Worm (Caenorhabditis elegans) whole organism, mixed stage, embryonic: ENCODE measurements around the gene sri-57.
"Not testable (repeated sequence)": the region's sequence is repeated elsewhere in the genome, so short reads cannot be mapped to it uniquely, and the experiment has no call there.

Experiments used
- bed-3 ChIP-seq: fragments of 200-800 bp; sonication (Bioruptor generic); optimal IDR thresholded peaks from 3 replicates; lab custom pipeline; 2018; ENCODE audit warnings: mild to moderate bottlenecking, missing genetic modification characterization, moderate library complexity, missing compliant biosample characterization
- blmp-1 ChIP-seq: fragments of 150-350 bp; optimal IDR thresholded peaks from 2 replicates; lab custom pipeline; 2014; ENCODE audit warnings: missing biosample characterization, missing genetic modification characterization
- ceh-39 ChIP-seq: fragments of 150-350 bp; optimal IDR thresholded peaks from 2 replicates; lab custom pipeline; 2014; ENCODE audit warnings: missing biosample characterization, missing genetic modification characterization
- ceh-43 ChIP-seq: fragments of 200-800 bp; sonication (Bioruptor generic); optimal IDR thresholded peaks from 2 replicates; lab custom pipeline; 2018; ENCODE audit warnings: mild to moderate bottlenecking, missing genetic modification characterization, moderate library complexity, missing compliant biosample characterization
- ceh-83 ChIP-seq: fragments of 200-800 bp; sonication (Bioruptor generic); optimal IDR thresholded peaks from 2 replicates; lab custom pipeline; 2018; ENCODE audit warnings: mild to moderate bottlenecking, missing genetic modification characterization, missing compliant biosample characterization
- ces-1 ChIP-seq: fragments of 150-350 bp; optimal IDR thresholded peaks from 2 replicates; lab custom pipeline; 2014; ENCODE audit warnings: missing biosample characterization, missing genetic modification reagents, missing genetic modification characterization
- cnd-1 ChIP-seq: fragments of 200-800 bp; sonication (Bioruptor generic); optimal IDR thresholded peaks from 2 replicates; lab custom pipeline; 2018; ENCODE audit warnings: mild to moderate bottlenecking, missing genetic modification characterization, missing compliant biosample characterization
- drap-1 ChIP-seq: fragments of 200-800 bp; sonication (Bioruptor generic); optimal IDR thresholded peaks from 3 replicates; lab custom pipeline; 2018; ENCODE audit warnings: mild to moderate bottlenecking, missing genetic modification characterization, missing compliant biosample characterization
- elt-1 ChIP-seq: sonication (generic microtip); optimal IDR thresholded peaks from 2 replicates; lab custom pipeline; 2017; ENCODE audit warnings: missing genetic modification characterization, mild to moderate bottlenecking, missing compliant biosample characterization, antibody characterized with exemption, moderate library complexity, borderline replicate concordance; ENCODE audit not compliant: insufficient read depth
- elt-3 ChIP-seq: fragments of 150-350 bp; optimal IDR thresholded peaks from 2 replicates; lab custom pipeline; 2014; ENCODE audit warnings: missing biosample characterization, missing genetic modification characterization
- flh-1 ChIP-seq: fragments of 200-800 bp; sonication (Bioruptor generic); optimal IDR thresholded peaks from 2 replicates; lab custom pipeline; 2018; ENCODE audit warnings: mild to moderate bottlenecking, missing genetic modification characterization, moderate library complexity, missing compliant biosample characterization
- ham-2 ChIP-seq: fragments of 200-800 bp; sonication (Bioruptor generic); optimal IDR thresholded peaks from 2 replicates; lab custom pipeline; 2018; ENCODE audit warnings: mild to moderate bottlenecking, missing genetic modification characterization, missing compliant biosample characterization
- hlh-1 ChIP-seq: fragments of 150-350 bp; optimal IDR thresholded peaks from 2 replicates; lab custom pipeline; 2014; ENCODE audit warnings: missing biosample characterization, missing genetic modification reagents, missing genetic modification characterization
- lin-13 ChIP-seq: fragments of 150-350 bp; optimal IDR thresholded peaks from 2 replicates; lab custom pipeline; 2014; ENCODE audit warnings: missing biosample characterization, missing genetic modification characterization
- lin-32 ChIP-seq: fragments of 200-800 bp; sonication (Bioruptor generic); optimal IDR thresholded peaks from 2 replicates; lab custom pipeline; 2018; ENCODE audit warnings: mild to moderate bottlenecking, missing genetic modification characterization, missing compliant biosample characterization
- mep-1 ChIP-seq: fragments of 150-350 bp; optimal IDR thresholded peaks from 2 replicates; lab custom pipeline; 2017; ENCODE audit warnings: missing biosample characterization, missing genetic modification reagents, missing genetic modification characterization, inconsistent platforms
- mls-2 ChIP-seq: sonication (generic microtip); optimal IDR thresholded peaks from 2 replicates; lab custom pipeline; 2016; ENCODE audit warnings: mild to moderate bottlenecking, missing genetic modification characterization, moderate library complexity, missing compliant biosample characterization
- nhr-12 ChIP-seq: fragments of 150-350 bp; optimal IDR thresholded peaks from 2 replicates; lab custom pipeline; 2014; ENCODE audit warnings: missing biosample characterization, missing genetic modification characterization
- nhr-2 ChIP-seq: fragments of 150-350 bp; optimal IDR thresholded peaks from 2 replicates; lab custom pipeline; 2014; ENCODE audit warnings: missing biosample characterization, missing genetic modification characterization
- nhr-237 ChIP-seq: fragments of 150-350 bp; optimal IDR thresholded peaks from 2 replicates; lab custom pipeline; 2014; ENCODE audit warnings: missing biosample characterization, missing genetic modification characterization
- nhr-28 ChIP-seq: fragments of 150-350 bp; optimal IDR thresholded peaks from 2 replicates; lab custom pipeline; 2014; ENCODE audit warnings: missing biosample characterization, missing genetic modification characterization
- nhr-76 ChIP-seq: sonication (generic microtip); optimal IDR thresholded peaks from 2 replicates; lab custom pipeline; 2017; ENCODE audit warnings: missing biosample characterization, missing genetic modification characterization
- pha-4 ChIP-seq: fragments of 150-350 bp; optimal IDR thresholded peaks from 2 replicates; lab custom pipeline; 2018; ENCODE audit warnings: missing biosample characterization, missing genetic modification reagents, missing genetic modification characterization
- sem-2 ChIP-seq: fragments of 200-800 bp; sonication (Bioruptor generic); optimal IDR thresholded peaks from 2 replicates; lab custom pipeline; 2018; ENCODE audit warnings: mild to moderate bottlenecking, missing genetic modification characterization, missing compliant biosample characterization
- snpc-4 ChIP-seq: fragments of 150-350 bp; optimal IDR thresholded peaks from 2 replicates; lab custom pipeline; 2014; ENCODE audit warnings: missing biosample characterization, missing genetic modification characterization
- sptf-1 ChIP-seq: sonication (generic microtip); optimal IDR thresholded peaks from 2 replicates; lab custom pipeline; 2017; ENCODE audit warnings: mild to moderate bottlenecking, missing genetic modification characterization, moderate library complexity, missing compliant biosample characterization
- tbx-8 ChIP-seq: fragments of 200-800 bp; sonication (Bioruptor generic); optimal IDR thresholded peaks from 2 replicates; lab custom pipeline; 2018; ENCODE audit warnings: mild to moderate bottlenecking, missing genetic modification characterization, moderate library complexity, missing compliant biosample characterization
- unc-120 ChIP-seq: sonication (generic microtip); optimal IDR thresholded peaks from 2 replicates; lab custom pipeline; 2017; ENCODE audit warnings: missing genetic modification characterization, missing compliant biosample characterization; ENCODE audit not compliant: poor library complexity, severe bottlenecking
- unc-39 ChIP-seq: fragments of 150-350 bp; optimal IDR thresholded peaks from 2 replicates; lab custom pipeline; 2014; ENCODE audit warnings: missing biosample characterization, missing genetic modification characterization
- unc-62 ChIP-seq: fragments of 150-350 bp; optimal IDR thresholded peaks from 2 replicates; lab custom pipeline; 2014; ENCODE audit warnings: missing biosample characterization, missing genetic modification reagents, missing genetic modification characterization
- zip-8 ChIP-seq: fragments of 150-350 bp; optimal IDR thresholded peaks from 2 replicates; lab custom pipeline; 2014; ENCODE audit warnings: missing biosample characterization, missing genetic modification characterization
- ztf-11 ChIP-seq: fragments of 150-350 bp; optimal IDR thresholded peaks from 2 replicates; lab custom pipeline; 2014; ENCODE audit warnings: missing biosample characterization, missing genetic modification characterization

The sri-57 gene

DNA sequence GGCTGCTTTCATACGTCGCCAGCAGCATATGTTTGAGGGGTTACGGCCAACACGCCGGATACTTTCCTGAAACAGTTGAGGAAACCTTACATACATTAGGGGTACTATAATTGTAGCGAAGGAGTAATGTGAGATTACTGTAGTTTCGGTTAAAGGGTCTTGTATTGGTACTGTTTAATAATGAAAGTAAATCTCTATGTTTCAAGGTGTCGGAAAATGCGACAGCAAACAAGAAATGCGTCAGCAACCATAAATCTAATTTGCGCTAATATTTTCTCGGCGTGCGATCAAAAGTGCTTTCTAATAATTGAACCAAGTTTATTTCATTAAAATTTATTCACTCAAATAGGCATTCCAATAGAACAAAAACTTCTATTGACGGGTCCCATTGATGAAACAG is at the start of gene sri-57:
TSS of gene sri-57 (minus strand) at position 101 of the 400 bp plus-strand sequence.
- TF ChIP-seq nhr-2; cnd-1 (tag; lab: Kevin White, UChicago); bed-3 (GFP tag; lab: Kevin White, UChicago): not testable (repeated sequence)

DNA sequence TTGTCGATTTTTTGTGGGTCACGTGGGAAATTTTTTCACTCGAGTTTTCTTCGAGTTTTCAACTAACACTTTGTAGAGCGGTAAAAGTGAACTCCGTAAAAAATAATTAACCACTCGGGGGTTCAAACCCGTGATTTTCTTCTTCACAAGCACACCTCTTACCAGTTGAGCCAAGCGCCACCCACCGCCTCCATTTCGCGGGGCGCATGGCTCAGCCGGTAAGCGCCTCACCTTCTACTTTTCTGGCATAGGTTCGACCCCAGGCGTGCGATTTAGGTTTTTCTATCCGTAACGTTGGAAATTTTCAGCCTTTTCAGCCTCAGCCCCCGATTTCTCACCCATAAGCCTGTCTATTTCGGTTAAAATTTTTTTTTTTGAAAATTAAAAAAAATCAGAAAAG is 49.8 kb upstream of the sri-57 start:
- TF ChIP-seq sptf-1 (tag; lab: Kevin White, UChicago) = no peak
- no peak for TF ChIP-seq pha-4 (tag; lab: Kevin White, UChicago)
- no peak for TF ChIP-seq bed-3 (GFP tag; lab: Kevin White, UChicago)
- no peak for TF ChIP-seq ztf-11 (tag; lab: Kevin White, UChicago)
- TF ChIP-seq lin-13 (tag; lab: Kevin White, UChicago) = no peak
- TF ChIP-seq cnd-1 (tag; lab: Kevin White, UChicago) = no peak
- TF ChIP-seq ceh-83 (GFP tag; lab: Kevin White, UChicago) = no peak
- TF ChIP-seq nhr-237 (tag; lab: Kevin White, UChicago) = no peak
- no peak for TF ChIP-seq unc-120 (tag; lab: Kevin White, UChicago)
- no peak for TF ChIP-seq snpc-4 (tag; lab: Kevin White, UChicago)
- TF ChIP-seq nhr-12 (tag; lab: Kevin White, UChicago) = no peak
- TF ChIP-seq, all 35 proteins: peak for 0

DNA sequence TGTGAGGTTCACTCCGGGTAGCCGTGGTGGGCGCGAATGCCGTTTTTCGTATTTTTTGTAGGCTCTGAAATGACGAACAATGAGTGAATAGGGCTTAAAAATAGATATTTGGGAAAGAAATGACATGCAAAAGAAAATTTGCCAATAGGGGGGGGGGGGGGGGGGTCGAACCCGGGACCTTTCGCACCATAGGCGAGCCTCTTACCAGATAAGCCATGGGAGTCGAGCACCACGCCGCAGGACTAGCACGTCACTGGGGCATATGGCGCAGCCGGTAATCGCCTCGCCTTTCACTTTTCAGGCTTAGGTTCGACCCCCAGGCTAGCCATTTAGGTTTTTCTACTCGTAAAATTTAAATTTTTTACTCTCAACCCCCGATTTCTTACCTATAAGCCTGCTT is 47.0 kb upstream of the sri-57 start:
- TF ChIP-seq hlh-1 = no peak
- no peak for TF ChIP-seq elt-3
- TF ChIP-seq elt-1 (tag; lab: Kevin White, UChicago) = no peak
- TF ChIP-seq nhr-76 = no peak
- TF ChIP-seq zip-8 (tag; lab: Kevin White, UChicago) = no peak
- TF ChIP-seq sem-2 (GFP tag; lab: Kevin White, UChicago) = no peak
- no peak for TF ChIP-seq ceh-43 (GFP tag; lab: Kevin White, UChicago)
- TF ChIP-seq bed-3 (GFP tag; lab: Kevin White, UChicago) = no peak
- no peak for TF ChIP-seq nhr-12 (tag; lab: Kevin White, UChicago)
- no peak for TF ChIP-seq ces-1 (GFP tag; lab: Kevin White, UChicago)
- TF ChIP-seq ceh-39 (tag; lab: Kevin White, UChicago) = no peak
- TF ChIP-seq nhr-28 = no peak
- TF ChIP-seq unc-62 = no peak
- no peak for TF ChIP-seq mls-2

DNA sequence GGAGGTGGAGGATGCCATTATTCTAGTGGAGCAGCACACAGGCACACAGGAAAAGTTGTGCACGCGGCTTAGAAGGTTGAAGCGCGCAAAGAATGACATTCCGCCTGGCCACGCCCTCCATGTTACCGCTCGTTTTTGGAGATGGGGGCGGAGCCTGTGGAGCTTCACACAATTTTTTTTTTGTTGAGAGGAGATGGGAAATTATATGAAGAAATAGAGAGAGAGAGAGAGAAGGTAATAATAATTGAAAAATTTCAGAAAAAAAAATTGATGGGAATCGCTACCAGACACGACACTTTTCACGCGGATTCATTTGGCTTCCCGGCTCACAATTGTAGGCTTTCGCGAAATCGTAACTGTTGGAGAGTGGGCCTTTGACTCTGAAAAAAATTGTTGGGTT is 45.1 kb upstream of the sri-57 start, which contains the start of gene T05A8.3:
TSS of gene T05A8.3 (minus strand) at position 101 of the 400 bp plus-strand sequence.
- TF ChIP-seq sem-2 (GFP tag; lab: Kevin White, UChicago) = no peak
- TF ChIP-seq ceh-83 (GFP tag; lab: Kevin White, UChicago) = no peak
- no peak for TF ChIP-seq tbx-8
- no peak for TF ChIP-seq mep-1
- no peak for TF ChIP-seq snpc-4 (tag; lab: Kevin White, UChicago)
- no peak for TF ChIP-seq lin-32 (GFP tag; lab: Kevin White, UChicago)
- no peak for TF ChIP-seq hlh-1
- TF ChIP-seq blmp-1 (tag; lab: Kevin White, UChicago) = no peak
- no peak for TF ChIP-seq unc-62
- TF ChIP-seq mls-2 = no peak
- no peak for TF ChIP-seq nhr-28
- no peak for TF ChIP-seq ces-1 (GFP tag; lab: Kevin White, UChicago)
- TF ChIP-seq ztf-11 (tag; lab: Kevin White, UChicago) = no peak
- no peak for TF ChIP-seq ceh-39 (tag; lab: Kevin White, UChicago)
- no peak for TF ChIP-seq nhr-76
- TF ChIP-seq unc-120 (tag; lab: Kevin White, UChicago) = no peak
- no peak for TF ChIP-seq ceh-43 (GFP tag; lab: Kevin White, UChicago)
- no peak for TF ChIP-seq sptf-1 (tag; lab: Kevin White, UChicago)
- TF ChIP-seq pha-4 (tag; lab: Kevin White, UChicago) = no peak
- TF ChIP-seq, all 35 proteins: peak for 0

DNA sequence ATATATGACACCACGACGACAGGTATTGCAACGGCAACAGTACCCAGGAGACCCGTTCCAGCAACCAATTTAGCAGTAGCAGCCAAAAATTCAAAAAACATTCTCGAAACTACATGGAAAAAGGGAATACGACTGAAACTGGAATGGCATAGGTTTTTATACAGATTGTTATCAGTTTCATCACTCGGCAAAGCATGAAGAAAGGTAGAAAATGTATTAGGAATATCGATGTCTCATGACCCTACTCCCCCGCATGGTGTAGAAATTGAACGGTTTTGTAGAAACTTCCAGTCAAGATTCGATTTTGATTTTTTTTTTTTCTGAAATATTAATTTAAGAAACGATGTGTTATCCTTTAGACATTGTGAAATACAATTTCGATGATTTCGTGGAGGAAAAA is 38.7 kb upstream of the sri-57 start, which contains the start of gene T05A8.2:
TSS of gene T05A8.2 (minus strand) at position 101 of the 400 bp plus-strand sequence.
- TF ChIP-seq ztf-11 (tag; lab: Kevin White, UChicago) = no peak
- TF ChIP-seq nhr-237 (tag; lab: Kevin White, UChicago) = no peak
- TF ChIP-seq mls-2 = no peak
- no peak for TF ChIP-seq drap-1
- TF ChIP-seq lin-32 (GFP tag; lab: Kevin White, UChicago) = no peak
- TF ChIP-seq ceh-43 (GFP tag; lab: Kevin White, UChicago) = no peak
- TF ChIP-seq ceh-39 (tag; lab: Kevin White, UChicago) = no peak
- TF ChIP-seq nhr-2 = no peak
- no peak for TF ChIP-seq ceh-83 (GFP tag; lab: Kevin White, UChicago)
- TF ChIP-seq unc-62 = no peak
- TF ChIP-seq zip-8 (tag; lab: Kevin White, UChicago) = no peak
- TF ChIP-seq nhr-28 = no peak
- no peak for TF ChIP-seq cnd-1 (tag; lab: Kevin White, UChicago)
- TF ChIP-seq ham-2 (GFP tag; lab: Kevin White, UChicago) = no peak
- no peak for TF ChIP-seq flh-1 (GFP tag; lab: Kevin White, UChicago)
- no peak for TF ChIP-seq unc-39
- TF ChIP-seq blmp-1 (tag; lab: Kevin White, UChicago) = no peak
- no peak for TF ChIP-seq hlh-1
- no peak for TF ChIP-seq tbx-8
- no peak for TF ChIP-seq mep-1
- TF ChIP-seq, all 35 proteins: peak for 0
